Fruit fly (Drosophila melanogaster) whole organism, wandering third instar larva: Measurements from ENCODE around the gene CG9806.

Experiments
- CG32264 ChIP-seq: fragments of 200-800 bp; sonication (Bioruptor generic); optimal IDR thresholded peaks from 2 replicates; lab custom pipeline; 2016; ENCODE audit warnings: missing biosample characterization, missing genetic modification characterization
- CG9705 ChIP-seq: fragments of 200-800 bp; sonication (Bioruptor generic); optimal IDR thresholded peaks from 2 replicates; lab custom pipeline; 2018; ENCODE audit warnings: missing biosample characterization, mild to moderate bottlenecking, missing genetic modification characterization
- Dfd ChIP-seq: fragments of >200 bp; optimal IDR thresholded peaks from 2 replicates; lab custom pipeline; 2017; ENCODE audit warnings: missing biosample characterization, missing genetic modification characterization
- Dif ChIP-seq: fragments of 200-275, 200-300 bp; sonication (Bioruptor generic); optimal IDR thresholded peaks from 2 replicates; lab custom pipeline; 2018; ENCODE audit warnings: missing biosample characterization, missing genetic modification characterization; ENCODE audit not compliant: partially characterized antibody
- GATAd ChIP-seq: sonication (Bioruptor generic); optimal IDR thresholded peaks from 2 replicates; lab custom pipeline; 2016; ENCODE audit warnings: missing biosample characterization, missing genetic modification characterization
- HLH106 ChIP-seq: fragments of 200-800 bp; optimal IDR thresholded peaks from 3 replicates; lab custom pipeline; 2019; ENCODE audit warnings: missing biosample characterization, mild to moderate bottlenecking, missing genetic modification characterization, moderate library complexity
- Hnf4 ChIP-seq: fragments of 200-800 bp; sonication (Bioruptor generic); optimal IDR thresholded peaks from 2 replicates; lab custom pipeline; 2016; ENCODE audit warnings: missing biosample characterization, mild to moderate bottlenecking, missing genetic modification characterization
- Hr83 ChIP-seq: fragments of 200-300 bp; sonication (Bioruptor generic); optimal IDR thresholded peaks from 2 replicates; lab custom pipeline; 2016; ENCODE audit warnings: missing biosample characterization, mild to moderate bottlenecking, missing genetic modification characterization, moderate library complexity; ENCODE audit not compliant: poor library complexity, severe bottlenecking
- Jra ChIP-seq: sonication (Bioruptor generic); optimal IDR thresholded peaks from 2 replicates; lab custom pipeline; 2016; ENCODE audit warnings: missing biosample characterization, missing genetic modification characterization
- Myc ChIP-seq: fragments of >200 bp; optimal IDR thresholded peaks from 2 replicates; lab custom pipeline; 2017
- N ChIP-seq: fragments of >200 bp; optimal IDR thresholded peaks from 2 replicates; lab custom pipeline; 2018; ENCODE audit warnings: missing biosample characterization, missing external identifiers, missing genetic modification characterization
- OdsH ChIP-seq: fragments of 200-800 bp; sonication (Bioruptor generic); optimal IDR thresholded peaks from 2 replicates; lab custom pipeline; 2016; ENCODE audit warnings: missing biosample characterization, mild to moderate bottlenecking, missing genetic modification characterization
- Rel ChIP-seq, 2 experiments: fragments of 200-800 bp; sonication (Bioruptor generic) in 1 of 2; optimal IDR thresholded peaks; 2 replicates in 1 of 2; 3 replicates in 1 of 2; lab custom pipeline; 2016 to 2019; ENCODE audit warnings: mild to moderate bottlenecking in 2 of 2, missing biosample characterization in 2 of 2, missing genetic modification characterization in 2 of 2, moderate library complexity in 1 of 2
- br ChIP-seq: fragments of 200-800 bp; sonication (Bioruptor generic); optimal IDR thresholded peaks from 2 replicates; lab custom pipeline; 2016; ENCODE audit warnings: missing biosample characterization, missing genetic modification characterization
- dl ChIP-seq, 2 experiments: fragments of 175-275, 200-275 bp in 1 of 2; fragments of 200-275 bp in 1 of 2; sonication (Bioruptor generic); optimal IDR thresholded peaks; lab custom pipeline; 2018; ENCODE audit warnings: mild to moderate bottlenecking in 2 of 2, missing biosample characterization in 2 of 2, missing genetic modification characterization in 2 of 2, moderate library complexity in 2 of 2; ENCODE audit not compliant: partially characterized antibody in 2 of 2, insufficient read depth in 1 of 2
- dmrt93B ChIP-seq: fragments of 200-800 bp; sonication (Bioruptor generic); optimal IDR thresholded peaks from 2 replicates; lab custom pipeline; 2018; ENCODE audit warnings: missing biosample characterization, mild to moderate bottlenecking, missing genetic modification characterization
- ey ChIP-seq: fragments of 200-800 bp; sonication (Bioruptor generic); optimal IDR thresholded peaks from 2 replicates; lab custom pipeline; 2016; ENCODE audit warnings: missing biosample characterization, missing genetic modification characterization
- fru ChIP-seq: fragments of 200-800 bp; sonication (Bioruptor generic); optimal IDR thresholded peaks from 3 replicates; lab custom pipeline; 2016; ENCODE audit warnings: missing biosample characterization, mild to moderate bottlenecking, missing genetic modification characterization
- h ChIP-seq: fragments of 200-800 bp; sonication (Bioruptor generic); optimal IDR thresholded peaks from 3 replicates; lab custom pipeline; 2016; ENCODE audit warnings: missing biosample characterization, mild to moderate bottlenecking, missing genetic modification characterization
- jim ChIP-seq: fragments of 175-275, 200-325 bp; sonication (Bioruptor generic); optimal IDR thresholded peaks from 2 replicates; lab custom pipeline; 2016; ENCODE audit warnings: missing biosample characterization, mild to moderate bottlenecking, missing genetic modification characterization
- lola ChIP-seq: fragments of >200 bp; optimal IDR thresholded peaks from 2 replicates; lab custom pipeline; 2017; ENCODE audit warnings: missing biosample characterization, missing genetic modification characterization
- pan ChIP-seq: fragments of >200 bp; optimal IDR thresholded peaks from 2 replicates; lab custom pipeline; 2017
- psq ChIP-seq: fragments of 200-800 bp; sonication (Bioruptor generic); optimal IDR thresholded peaks from 3 replicates; lab custom pipeline; 2017; ENCODE audit warnings: missing biosample characterization, mild to moderate bottlenecking, missing genetic modification characterization, moderate library complexity
- rgr ChIP-seq: fragments of 200-800 bp; sonication (Bioruptor generic); optimal IDR thresholded peaks from 3 replicates; lab custom pipeline; 2016; ENCODE audit warnings: missing biosample characterization, mild to moderate bottlenecking, missing genetic modification characterization
- sage ChIP-seq: fragments of 200-800 bp; sonication (Bioruptor generic); optimal IDR thresholded peaks from 2 replicates; lab custom pipeline; 2016; ENCODE audit warnings: missing biosample characterization, mild to moderate bottlenecking, missing genetic modification characterization
- sv ChIP-seq: fragments of 200-800 bp; sonication (Bioruptor generic); optimal IDR thresholded peaks from 3 replicates; lab custom pipeline; 2016; ENCODE audit warnings: missing biosample characterization, missing genetic modification characterization
- tai ChIP-seq: sonication (Bioruptor generic); optimal IDR thresholded peaks from 2 replicates; lab custom pipeline; 2016; ENCODE audit warnings: missing biosample characterization, missing genetic modification characterization
- woc ChIP-seq: sonication (Bioruptor generic); optimal IDR thresholded peaks from 2 replicates; lab custom pipeline; 2016; ENCODE audit warnings: missing biosample characterization, mild to moderate bottlenecking, missing genetic modification characterization

Gene CG9806

dm6 chrX:10581476-10581875, 45.4 kb downstream of the CG9806 start:
- TF ChIP-seq ey (peak; percentile 6), h (peak; percentile 26), CG9705 (GFP tag; lab: Kevin White, UChicago) (no peak), psq (GFP tag; lab: Kevin White, UChicago) (peak; percentile 27), pan (peak; percentile 50), br (GFP tag; lab: Kevin White, UChicago) (peak; percentile 3), woc (GFP tag; lab: Kevin White, UChicago) (peak; percentile 63), fru (GFP tag; lab: Kevin White, UChicago) (peak; percentile 33), HLH106 (tag; lab: Kevin White, UChicago) (peak; percentile 9), Rel (GFP tag; optimal IDR thresholded peaks at IDR 0.05; lab: Kevin White, UChicago) (no peak), Rel (tag; optimal IDR thresholded peaks at IDR 0.05; lab: Kevin White, UChicago) (no peak)
- TF ChIP-seq, all 38 proteins: peak for 8

dm6 chrX:10580459-10581103, 46.3 kb downstream of the CG9806 start:
- TF ChIP-seq CG32264 (GFP tag; lab: Kevin White, UChicago), result no peak
- TF ChIP-seq GATAd, result no peak
- TF ChIP-seq Dif (GFP tag; lab: Kevin White, UChicago), result no peak
- TF ChIP-seq h, result no peak
- TF ChIP-seq OdsH (GFP tag; lab: Kevin White, UChicago), result no peak
- TF ChIP-seq Jra (GFP tag; lab: Kevin White, UChicago), result no peak
- no peak for TF ChIP-seq ey
- no peak for TF ChIP-seq Dfd (GFP tag; lab: Kevin White, UChicago)
- TF ChIP-seq dl (GFP tag; optimal IDR thresholded peaks at IDR 0.05; lab: Kevin White, UChicago; ENCODE audit: insufficient read depth in 1 of 2, partially characterized antibody in 2 of 2), result no peak
- no peak for TF ChIP-seq sage (GFP tag; lab: Kevin White, UChicago)
- TF ChIP-seq, all 38 proteins: peak for 0

- TF ChIP-seq jim (GFP tag; lab: Kevin White, UChicago) (no peak), Rel (GFP tag; optimal IDR thresholded peaks at IDR 0.05; lab: Kevin White, UChicago) (no peak), Rel (tag; optimal IDR thresholded peaks at IDR 0.05; lab: Kevin White, UChicago) (peak; percentile 53)
Measured at dm6 chrX:10579569-10579968, 47.3 kb downstream of the CG9806 start.

dm6 chrX:10577773-10578172, 49.1 kb downstream of the CG9806 start:
- no peak for TF ChIP-seq lola (GFP tag; lab: Kevin White, UChicago)
- TF ChIP-seq psq (GFP tag; lab: Kevin White, UChicago), result no peak
- no peak for TF ChIP-seq N (GFP tag; lab: Kevin White, UChicago)
- no peak for TF ChIP-seq fru (GFP tag; lab: Kevin White, UChicago)
- no peak for TF ChIP-seq Rel (GFP tag; optimal IDR thresholded peaks at IDR 0.05; lab: Kevin White, UChicago)
- no peak for TF ChIP-seq Rel (tag; optimal IDR thresholded peaks at IDR 0.05; lab: Kevin White, UChicago)
- TF ChIP-seq jim (GFP tag; lab: Kevin White, UChicago), result no peak
- TF ChIP-seq CG9705 (GFP tag; lab: Kevin White, UChicago), result no peak
- no peak for TF ChIP-seq rgr (GFP tag; lab: Kevin White, UChicago)
- no peak for TF ChIP-seq tai (GFP tag; lab: Kevin White, UChicago)
- no peak for TF ChIP-seq Hnf4 (GFP tag; lab: Kevin White, UChicago)

- TF ChIP-seq OdsH (GFP tag; lab: Kevin White, UChicago) (no peak), lola (GFP tag; lab: Kevin White, UChicago) (no peak), dmrt93B (GFP tag; lab: Kevin White, UChicago) (no peak), sv (GFP tag; lab: Kevin White, UChicago) (no peak), CG32264 (GFP tag; lab: Kevin White, UChicago) (no peak), fru (GFP tag; lab: Kevin White, UChicago) (no peak), Hr83 (GFP tag; lab: Kevin White, UChicago) (no peak), br (GFP tag; lab: Kevin White, UChicago) (no peak), Myc (lab: Kevin White, UChicago) (no peak), dl (GFP tag; optimal IDR thresholded peaks at IDR 0.05; lab: Kevin White, UChicago; ENCODE audit: insufficient read depth in 1 of 2, partially characterized antibody in 2 of 2) (no peak), sage (GFP tag; lab: Kevin White, UChicago) (no peak), jim (GFP tag; lab: Kevin White, UChicago) (no peak)
Measured at dm6 chrX:10576993-10577392, 49.9 kb downstream of the CG9806 start.
